Worm (Caenorhabditis elegans) whole organism, late embryonic: Measurements from ENCODE around the gene F30H5.3.
A peak's percentile ranks its signal among the peaks of the same experiment; 100 is the strongest.

Experiments used
- C38D4.7 ChIP-seq: fragments of 200-800 bp; sonication (Bioruptor generic); optimal IDR thresholded peaks from 2 replicates; lab custom pipeline; 2018; ENCODE audit warnings: mild to moderate bottlenecking, missing genetic modification characterization, moderate library complexity, missing compliant biosample characterization
- F13H6.1 ChIP-seq: sonication (generic microtip); optimal IDR thresholded peaks from 2 replicates; lab custom pipeline; 2016; ENCODE audit warnings: missing genetic modification characterization, missing compliant biosample characterization
- K09A11.1 ChIP-seq: sonication (generic microtip); optimal IDR thresholded peaks from 2 replicates; lab custom pipeline; 2017; ENCODE audit warnings: antibody characterized with exemption, mild to moderate bottlenecking, missing genetic modification characterization, missing compliant biosample characterization; ENCODE audit not compliant: insufficient read depth
- Y22D7AL.16 ChIP-seq: sonication (generic microtip); optimal IDR thresholded peaks from 2 replicates; lab custom pipeline; 2016; ENCODE audit warnings: missing genetic modification characterization, missing compliant biosample characterization
- ahr-1 ChIP-seq: sonication (generic microtip); optimal IDR thresholded peaks from 2 replicates; lab custom pipeline; 2016; ENCODE audit warnings: missing genetic modification characterization, missing compliant biosample characterization
- ama-1 ChIP-seq: fragments of 150-350 bp; optimal IDR thresholded peaks from 2 replicates; lab custom pipeline; 2014
- ceh-14 ChIP-seq: sonication (generic microtip); optimal IDR thresholded peaks from 2 replicates; lab custom pipeline; 2016; ENCODE audit warnings: missing genotype, missing genetic modification characterization, missing compliant biosample characterization
- ceh-19 ChIP-seq: fragments of 200-800 bp; sonication (Bioruptor generic); optimal IDR thresholded peaks from 2 replicates; lab custom pipeline; 2018; ENCODE audit warnings: mild to moderate bottlenecking, missing genetic modification characterization, missing compliant biosample characterization
- ceh-24 ChIP-seq: sonication (generic microtip); optimal IDR thresholded peaks from 2 replicates; lab custom pipeline; 2016; ENCODE audit warnings: mild to moderate bottlenecking, missing genetic modification characterization, missing compliant biosample characterization
- ceh-30 ChIP-seq: fragments of 150-350 bp; optimal IDR thresholded peaks from 2 replicates; lab custom pipeline; 2014; ENCODE audit warnings: missing biosample characterization, missing genetic modification characterization
- ceh-34 ChIP-seq: sonication (generic microtip); optimal IDR thresholded peaks from 2 replicates; lab custom pipeline; 2016; ENCODE audit warnings: mild to moderate bottlenecking, missing genetic modification characterization, missing compliant biosample characterization
- ceh-48 ChIP-seq: sonication (generic microtip); optimal IDR thresholded peaks from 2 replicates; lab custom pipeline; 2016; ENCODE audit warnings: missing genetic modification characterization, inconsistent platforms, missing compliant biosample characterization
- ceh-6 ChIP-seq: fragments of 200-800 bp; sonication (Bioruptor generic); optimal IDR thresholded peaks from 2 replicates; lab custom pipeline; 2018; ENCODE audit warnings: mild to moderate bottlenecking, missing genetic modification characterization, missing compliant biosample characterization
- ceh-9 ChIP-seq: sonication (generic microtip); optimal IDR thresholded peaks from 2 replicates; lab custom pipeline; 2016; ENCODE audit warnings: mild to moderate bottlenecking, missing genetic modification characterization, inconsistent platforms, missing compliant biosample characterization
- che-1 ChIP-seq: sonication (generic microtip); optimal IDR thresholded peaks from 2 replicates; lab custom pipeline; 2016; ENCODE audit warnings: mild to moderate bottlenecking, missing genetic modification characterization, missing compliant biosample characterization
- dve-1 ChIP-seq: sonication (generic microtip); optimal IDR thresholded peaks from 2 replicates; lab custom pipeline; 2017; ENCODE audit warnings: antibody characterized with exemption, mild to moderate bottlenecking, missing genetic modification characterization, missing compliant biosample characterization
- elt-2 ChIP-seq: sonication (generic microtip); optimal IDR thresholded peaks from 2 replicates; lab custom pipeline; 2016; ENCODE audit warnings: missing genetic modification reagents, missing genetic modification characterization, missing compliant biosample characterization
- ets-4 ChIP-seq: sonication (generic microtip); optimal IDR thresholded peaks from 2 replicates; lab custom pipeline; 2016; ENCODE audit warnings: missing genetic modification characterization, missing compliant biosample characterization
- eyg-1 ChIP-seq: sonication (generic microtip); optimal IDR thresholded peaks from 2 replicates; lab custom pipeline; 2016; ENCODE audit warnings: missing genotype, missing genetic modification characterization, missing compliant biosample characterization
- fkh-10 ChIP-seq: fragments of 150-350 bp; optimal IDR thresholded peaks from 2 replicates; lab custom pipeline; 2014; ENCODE audit warnings: missing biosample characterization, missing genetic modification reagents, missing genetic modification characterization
- gmeb-2 ChIP-seq: sonication (generic microtip); optimal IDR thresholded peaks from 2 replicates; lab custom pipeline; 2016; ENCODE audit warnings: missing genetic modification characterization, inconsistent platforms, missing compliant biosample characterization
- hlh-30 ChIP-seq: sonication (generic microtip); optimal IDR thresholded peaks from 2 replicates; lab custom pipeline; 2017; ENCODE audit warnings: antibody characterized with exemption, missing genetic modification characterization, missing compliant biosample characterization; ENCODE audit not compliant: insufficient read depth
- hlh-6 ChIP-seq: sonication (generic microtip); optimal IDR thresholded peaks from 2 replicates; lab custom pipeline; 2016; ENCODE audit warnings: missing genotype, missing genetic modification characterization, missing compliant biosample characterization
- hlh-8 ChIP-seq: sonication (generic microtip); optimal IDR thresholded peaks from 2 replicates; lab custom pipeline; 2016; ENCODE audit warnings: missing genotype, missing genetic modification characterization, missing compliant biosample characterization
- lim-6 ChIP-seq: sonication (generic microtip); optimal IDR thresholded peaks from 2 replicates; lab custom pipeline; 2016; ENCODE audit warnings: missing genetic modification characterization, missing compliant biosample characterization
- nfya-1 ChIP-seq: sonication (generic microtip); optimal IDR thresholded peaks from 2 replicates; lab custom pipeline; 2017; ENCODE audit warnings: missing genetic modification characterization, mild to moderate bottlenecking, missing compliant biosample characterization, antibody characterized with exemption, moderate library complexity
- nhr-232 ChIP-seq: sonication (generic microtip); optimal IDR thresholded peaks from 2 replicates; lab custom pipeline; 2016; ENCODE audit warnings: missing genetic modification characterization, missing compliant biosample characterization
- pag-3 ChIP-seq: sonication (generic microtip); optimal IDR thresholded peaks from 2 replicates; lab custom pipeline; 2016; ENCODE audit warnings: missing compliant biosample characterization, missing genetic modification characterization, borderline replicate concordance
- pat-9 ChIP-seq: fragments of 200-800 bp; sonication (Bioruptor generic); optimal IDR thresholded peaks from 2 replicates; lab custom pipeline; 2018; ENCODE audit warnings: mild to moderate bottlenecking, missing genetic modification characterization, moderate library complexity, missing compliant biosample characterization
- pax-1 ChIP-seq: fragments of 150-350 bp; optimal IDR thresholded peaks from 2 replicates; lab custom pipeline; 2014; ENCODE audit warnings: missing biosample characterization, missing genetic modification characterization
- pha-2 ChIP-seq: sonication (generic microtip); optimal IDR thresholded peaks from 2 replicates; lab custom pipeline; 2017; ENCODE audit warnings: mild to moderate bottlenecking, missing genetic modification characterization, missing compliant biosample characterization
- pha-4 ChIP-seq: fragments of 150-350 bp; optimal IDR thresholded peaks from 2 replicates; lab custom pipeline; 2018; ENCODE audit warnings: missing biosample characterization, missing genetic modification reagents, missing genetic modification characterization
- ref-2 ChIP-seq: sonication (generic microtip); optimal IDR thresholded peaks from 2 replicates; lab custom pipeline; 2016; ENCODE audit warnings: missing genetic modification characterization, missing compliant biosample characterization
- sox-2 ChIP-seq: fragments of 200-800 bp; sonication (Bioruptor generic); IDR thresholded peaks from 2 replicates; pipeline ENCODE4 v1.3.6; 2022; ENCODE audit warnings: missing genetic modification reagents, missing genetic modification characterization, missing compliant biosample characterization
- syd-9 ChIP-seq: sonication (generic microtip); optimal IDR thresholded peaks from 2 replicates; lab custom pipeline; 2016; ENCODE audit warnings: mild to moderate bottlenecking, missing genetic modification characterization, moderate library complexity, missing compliant biosample characterization
- tbx-2 ChIP-seq: sonication (generic microtip); optimal IDR thresholded peaks from 2 replicates; lab custom pipeline; 2016; ENCODE audit warnings: missing genetic modification characterization, missing compliant biosample characterization
- tbx-7 ChIP-seq: sonication (generic microtip); optimal IDR thresholded peaks from 2 replicates; lab custom pipeline; 2016; ENCODE audit warnings: missing genotype, missing genetic modification characterization, missing compliant biosample characterization
- ttx-3 ChIP-seq: sonication (generic microtip); optimal IDR thresholded peaks from 2 replicates; lab custom pipeline; 2016; ENCODE audit warnings: missing genetic modification reagents, missing genetic modification characterization, missing compliant biosample characterization
- unc-42 ChIP-seq: sonication (generic microtip); optimal IDR thresholded peaks from 2 replicates; lab custom pipeline; 2016; ENCODE audit warnings: missing genotype, missing genetic modification characterization, missing compliant biosample characterization
- unc-55 ChIP-seq: sonication (generic microtip); optimal IDR thresholded peaks from 2 replicates; lab custom pipeline; 2017; ENCODE audit warnings: missing biosample characterization, missing genetic modification reagents, missing genetic modification characterization
- unc-86 ChIP-seq: sonication (generic microtip); optimal IDR thresholded peaks from 2 replicates; lab custom pipeline; 2016; ENCODE audit warnings: missing genetic modification characterization, missing compliant biosample characterization
- zip-5 ChIP-seq: sonication (generic microtip); optimal IDR thresholded peaks from 2 replicates; lab custom pipeline; 2016; ENCODE audit warnings: missing genetic modification characterization, missing compliant biosample characterization
- ztf-16 ChIP-seq: sonication (generic microtip); optimal IDR thresholded peaks from 2 replicates; lab custom pipeline; 2017; ENCODE audit warnings: missing genetic modification characterization, missing compliant biosample characterization

F30H5.3 gene

ce11 chrIII:549231-549630 lies 37.2 kb upstream of the F30H5.3 start:
- TF ChIP-seq syd-9 (tag; lab: Kevin White, UChicago): no peak

DNA sequence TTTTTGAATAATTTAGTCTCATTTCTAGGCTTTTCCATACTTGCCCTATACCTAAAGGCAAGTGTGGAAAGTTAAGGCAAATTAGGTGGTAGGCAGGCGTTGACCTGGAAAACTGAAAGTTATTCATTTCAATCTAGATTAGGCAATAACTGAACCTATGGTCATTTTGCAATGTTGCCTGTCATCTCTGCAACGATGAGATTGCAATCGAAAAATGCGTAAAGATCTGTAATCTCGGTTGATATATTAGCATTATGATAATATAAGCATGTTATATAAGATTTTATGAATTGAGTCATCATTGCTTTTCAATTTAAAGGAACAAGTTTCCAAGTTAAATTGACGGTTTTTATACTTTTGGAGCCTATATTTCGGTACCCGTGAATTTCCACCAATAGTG lies 35.7 kb upstream of the F30H5.3 start:
- TF ChIP-seq ttx-3: no peak
- TF ChIP-seq unc-86 (tag; lab: Kevin White, UChicago): no peak
- no peak for TF ChIP-seq zip-5 (tag; lab: Kevin White, UChicago)
- TF ChIP-seq pax-1 (tag; lab: Kevin White, UChicago): no peak
- no peak for TF ChIP-seq lim-6 (tag; lab: Kevin White, UChicago)
- TF ChIP-seq tbx-2 (tag; lab: Kevin White, UChicago): no peak
- TF ChIP-seq unc-55 (GFP tag; lab: Kevin White, UChicago): no peak
- no peak for TF ChIP-seq nhr-232 (tag; lab: Kevin White, UChicago)
- TF ChIP-seq pat-9: no peak
- no peak for TF ChIP-seq unc-42
- no peak for TF ChIP-seq ahr-1 (tag; lab: Kevin White, UChicago)
- TF ChIP-seq ref-2 (tag; lab: Kevin White, UChicago): no peak
- no peak for TF ChIP-seq eyg-1 (tag; lab: Kevin White, UChicago)
- TF ChIP-seq gmeb-2 (tag; lab: Kevin White, UChicago): no peak
- TF ChIP-seq ceh-34: no peak
- TF ChIP-seq Y22D7AL.16: no peak
- no peak for TF ChIP-seq K09A11.1 (tag; lab: Kevin White, UChicago)
- no peak for TF ChIP-seq hlh-6 (tag; lab: Kevin White, UChicago)

ce11 chrIII:541766-542165 lies 29.7 kb upstream of the F30H5.3 start, which contains the start of gene T22F7.1:
Gene T22F7.1 (plus strand): TSS chrIII:542066.
- TF ChIP-seq ahr-1 (tag; lab: Kevin White, UChicago) (no peak), Y22D7AL.16 (no peak), C38D4.7 (no peak), ceh-14 (tag; lab: Kevin White, UChicago) (no peak)
- TF ChIP-seq, all 69 proteins: peak for 0

DNA sequence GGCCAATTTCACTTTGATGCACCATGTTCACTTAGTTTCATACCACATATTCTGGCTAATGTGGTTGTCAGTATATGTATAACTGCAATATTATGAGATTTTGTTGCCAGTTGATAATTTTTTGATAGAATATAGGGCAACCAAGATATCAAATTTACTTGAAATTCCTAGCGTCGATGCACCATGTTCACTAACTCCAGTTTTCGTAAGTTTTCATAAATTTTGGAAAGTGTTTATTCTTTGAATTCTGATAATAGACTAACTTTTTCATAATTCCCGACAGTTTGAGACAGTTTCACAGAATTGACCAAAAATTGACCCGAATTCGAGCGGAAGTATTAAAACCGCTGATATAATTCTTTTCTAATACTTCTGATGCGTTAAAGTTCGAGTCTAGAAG lies 25.0 kb upstream of the F30H5.3 start:
- TF ChIP-seq ceh-9 (tag; lab: Kevin White, UChicago) (no peak), unc-55 (GFP tag; lab: Kevin White, UChicago) (no peak), zip-5 (tag; lab: Kevin White, UChicago) (no peak), ceh-24 (tag; lab: Kevin White, UChicago) (no peak), C38D4.7 (no peak), ceh-19 (no peak), unc-42 (no peak)

DNA sequence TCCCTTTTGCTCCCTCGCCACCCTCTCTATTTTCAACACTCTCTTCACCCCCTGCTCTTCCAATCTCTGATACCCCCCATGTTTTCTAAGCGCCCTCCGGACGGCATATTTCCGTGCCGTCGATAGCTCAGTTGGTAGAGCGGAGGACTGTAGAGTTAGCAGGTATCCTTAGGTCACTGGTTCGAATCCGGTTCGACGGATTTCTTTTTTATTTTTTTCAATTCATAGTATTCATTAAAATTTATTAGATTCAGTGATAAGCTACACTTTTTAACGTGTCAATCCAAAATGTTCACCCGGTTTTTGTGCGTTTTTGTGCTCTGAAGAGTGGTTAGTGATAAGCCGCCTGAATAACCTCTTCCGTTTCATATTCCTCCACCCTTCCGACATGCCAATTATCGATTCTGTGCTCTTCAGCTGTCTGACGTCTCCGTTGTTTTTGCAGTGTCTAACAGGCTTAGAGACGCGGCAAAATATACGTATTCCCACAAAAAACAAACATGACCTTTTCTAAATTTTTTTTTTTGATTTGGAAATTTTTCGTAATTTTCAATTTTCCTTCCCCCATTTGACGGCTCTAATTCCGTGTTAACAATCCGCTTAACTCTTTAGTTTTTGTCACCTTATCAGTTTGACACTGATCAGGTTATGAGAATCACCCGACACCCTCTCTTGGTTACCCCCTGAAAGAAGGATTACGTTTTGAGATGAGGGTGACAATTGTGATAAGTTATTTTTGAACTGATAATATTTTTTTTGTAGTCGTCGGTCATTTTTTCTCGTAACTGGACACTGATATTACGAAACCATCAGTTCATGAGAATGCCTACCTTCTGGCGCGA lies 23.5 kb upstream of the F30H5.3 start:
- peak; percentile 42 for TF ChIP-seq zip-5 (tag; lab: Kevin White, UChicago)
- peak; percentile 13 for TF ChIP-seq F13H6.1
- TF ChIP-seq ceh-6 (GFP tag; lab: Kevin White, UChicago): peak; percentile 75
- TF ChIP-seq fkh-10: no peak
- TF ChIP-seq gmeb-2 (tag; lab: Kevin White, UChicago): peak; percentile 67
- no peak for TF ChIP-seq ztf-16 (tag; lab: Kevin White, UChicago)
- TF ChIP-seq ceh-24 (tag; lab: Kevin White, UChicago): peak; percentile 50
- no peak for TF ChIP-seq hlh-30 (tag; lab: Kevin White, UChicago)
- TF ChIP-seq ceh-48 (tag; lab: Kevin White, UChicago): peak; percentile 48
- no peak for TF ChIP-seq pha-4 (tag; lab: Kevin White, UChicago)
- peak; percentile 50 for TF ChIP-seq che-1
- no peak for TF ChIP-seq tbx-7 (tag; lab: Kevin White, UChicago)
- TF ChIP-seq ttx-3: peak; percentile 60
- peak; percentile 78 for TF ChIP-seq elt-2 (tag; lab: Kevin White, UChicago)
- TF ChIP-seq hlh-8 (tag; lab: Kevin White, UChicago): peak; percentile 38
- TF ChIP-seq K09A11.1 (tag; lab: Kevin White, UChicago): peak; percentile 66
- TF ChIP-seq pha-2 (tag; lab: Kevin White, UChicago): peak; percentile 67
- peak; percentile 29 for TF ChIP-seq nfya-1 (tag; lab: Kevin White, UChicago)
- no peak for TF ChIP-seq pag-3
- TF ChIP-seq lim-6 (tag; lab: Kevin White, UChicago): peak; percentile 22
- TF ChIP-seq dve-1: peak; percentile 20
- TF ChIP-seq sox-2 (GFP tag; lab: Robert Waterston, UW): peak; percentile 42; the same call in 1 of the 2 replicates
- peak; percentile 63 for TF ChIP-seq pat-9
- TF ChIP-seq ama-1: no peak
- no peak for TF ChIP-seq ceh-30 (tag; lab: Kevin White, UChicago)
- peak; percentile 30 for TF ChIP-seq ets-4 (tag; lab: Kevin White, UChicago)
